Fruit fly (Drosophila melanogaster) whole organism, adult: Measurements from ENCODE around the gene ras.

ENCODE experiments used
- CG11617 ChIP-seq: fragments of 200-800 bp; sonication (Bioruptor generic); optimal IDR thresholded peaks from 2 replicates; lab custom pipeline; 2017; ENCODE audit warnings: mild to moderate bottlenecking, missing biosample characterization, missing genetic modification reagents, missing genetic modification characterization
- CG12768 ChIP-seq: fragments of 200-800 bp; sonication (Bioruptor generic); optimal IDR thresholded peaks from 2 replicates; lab custom pipeline; 2017; ENCODE audit warnings: missing biosample characterization, missing genetic modification characterization, mild to moderate bottlenecking, moderate library complexity, missing genetic modification reagents
- CG14711 ChIP-seq: fragments of 200-800 bp; sonication (Bioruptor generic); optimal IDR thresholded peaks from 2 replicates; lab custom pipeline; 2018; ENCODE audit warnings: missing biosample characterization, mild to moderate bottlenecking, missing genetic modification characterization, moderate library complexity
- CG1620 ChIP-seq: fragments of 200-800 bp; sonication (Bioruptor generic); optimal IDR thresholded peaks from 2 replicates; lab custom pipeline; 2016; ENCODE audit warnings: missing biosample characterization, missing genetic modification characterization
- CG33017 ChIP-seq: fragments of 200-800 bp; sonication (Bioruptor generic); optimal IDR thresholded peaks from 2 replicates; lab custom pipeline; 2018; ENCODE audit warnings: missing biosample characterization, mild to moderate bottlenecking, missing genetic modification characterization, moderate library complexity
- CG5204 ChIP-seq: fragments of 200-800 bp; sonication (Bioruptor generic); optimal IDR thresholded peaks from 2 replicates; lab custom pipeline; 2016; ENCODE audit warnings: missing biosample characterization, missing genetic modification characterization
- CG7045 ChIP-seq: fragments of 200-800 bp; sonication (Bioruptor generic); optimal IDR thresholded peaks from 2 replicates; lab custom pipeline; 2017; ENCODE audit warnings: missing biosample characterization, mild to moderate bottlenecking, missing genetic modification characterization
- CG7101 ChIP-seq: fragments of 200-800 bp; sonication (Bioruptor generic); optimal IDR thresholded peaks from 2 replicates; lab custom pipeline; 2018; ENCODE audit warnings: missing biosample characterization, mild to moderate bottlenecking, missing genetic modification characterization, moderate library complexity
- Clk ChIP-seq: fragments of 200-800 bp; sonication (Bioruptor generic); optimal IDR thresholded peaks from 2 replicates; lab custom pipeline; 2017; ENCODE audit warnings: missing biosample characterization, missing genetic modification characterization
- Crg-1 ChIP-seq: fragments of 200-800 bp; sonication (Bioruptor generic); optimal IDR thresholded peaks from 2 replicates; lab custom pipeline; 2016; ENCODE audit warnings: missing biosample characterization, missing genetic modification characterization
- Hr96 ChIP-seq: fragments of 200-800 bp; sonication (Bioruptor generic); optimal IDR thresholded peaks from 2 replicates; lab custom pipeline; 2016; ENCODE audit warnings: missing biosample characterization, missing genetic modification characterization
- Mnt ChIP-seq: fragments of 200-800 bp; sonication (Bioruptor generic); optimal IDR thresholded peaks from 2 replicates; lab custom pipeline; 2016; ENCODE audit warnings: missing biosample characterization, mild to moderate bottlenecking, missing genetic modification characterization
- bab1 ChIP-seq: fragments of 200-800 bp; sonication (Bioruptor generic); optimal IDR thresholded peaks from 3 replicates; lab custom pipeline; 2019; ENCODE audit warnings: missing biosample characterization, mild to moderate bottlenecking, missing genetic modification characterization, moderate library complexity
- cic ChIP-seq: fragments of 200-800 bp; sonication (Bioruptor generic); optimal IDR thresholded peaks from 2 replicates; lab custom pipeline; 2017; ENCODE audit warnings: missing biosample characterization, mild to moderate bottlenecking, missing genetic modification characterization, moderate library complexity
- cnc ChIP-seq, 2 experiments: fragments of >200 bp; optimal IDR thresholded peaks; 2 replicates each; lab custom pipeline; 2017
- kay ChIP-seq: fragments of 200-800 bp; sonication (Bioruptor generic); peaks from one replicate; lab custom pipeline; 2016; ENCODE audit warnings: missing biosample characterization, missing genetic modification characterization, borderline replicate concordance
- ovo ChIP-seq: fragments of 200-800 bp; sonication (Bioruptor generic); optimal IDR thresholded peaks from 2 replicates; lab custom pipeline; 2016; ENCODE audit warnings: missing biosample characterization, missing genetic modification characterization
- pad ChIP-seq: fragments of 200-800 bp; sonication (Bioruptor generic); optimal IDR thresholded peaks from 3 replicates; lab custom pipeline; 2017; ENCODE audit warnings: missing biosample characterization, missing genetic modification characterization, mild to moderate bottlenecking, moderate library complexity, missing genetic modification reagents
- tj ChIP-seq: fragments of 200-800 bp; sonication (Bioruptor generic); optimal IDR thresholded peaks from 3 replicates; lab custom pipeline; 2017; ENCODE audit warnings: missing biosample characterization, mild to moderate bottlenecking, missing genetic modification characterization, moderate library complexity
- toe ChIP-seq: fragments of 200-800 bp; sonication (Bioruptor generic); optimal IDR thresholded peaks from 2 replicates; lab custom pipeline; 2016; ENCODE audit warnings: missing biosample characterization, missing genetic modification characterization

ras gene

dm6 chrX:10744773-10745589 is 679 bp downstream of the ras start, which contains the start of gene stx:
stx (minus strand) TSS chrX:10744943.
- peak; percentile 11 for TF ChIP-seq CG7101 (tag; lab: Kevin White, UChicago)
- no peak for TF ChIP-seq kay (GFP tag; lab: Kevin White, UChicago)
- TF ChIP-seq Hr96: peak; percentile 38
- TF ChIP-seq CG12768 (GFP tag; lab: Kevin White, UChicago): no peak
- peak; percentile 22 for TF ChIP-seq CG5204 (GFP tag; lab: Kevin White, UChicago)
- no peak for TF ChIP-seq Crg-1 (GFP tag; lab: Kevin White, UChicago)
- TF ChIP-seq Clk (GFP tag; lab: Kevin White, UChicago): no peak
- TF ChIP-seq CG1620 (GFP tag; lab: Kevin White, UChicago): peak; percentile 5
- TF ChIP-seq cic (GFP tag; lab: Kevin White, UChicago): peak; percentile 9
- TF ChIP-seq cnc (optimal IDR thresholded peaks at IDR 0.05; lab: Kevin White, UChicago): no peak
- TF ChIP-seq tj (GFP tag; lab: Kevin White, UChicago): peak; percentile 30
- TF ChIP-seq pad: peak; percentile 3
- peak; percentile 48 for TF ChIP-seq ovo (GFP tag; lab: Kevin White, UChicago)
- TF ChIP-seq Mnt: peak; percentile 97
- peak; percentile 43 for TF ChIP-seq bab1 (GFP tag; lab: Kevin White, UChicago)
- TF ChIP-seq toe: peak; percentile 3
- peak; percentile 1 for TF ChIP-seq CG14711

- no peak for TF ChIP-seq CG33017 (tag; lab: Kevin White, UChicago)
- no peak for TF ChIP-seq Hr96
- TF ChIP-seq ovo (GFP tag; lab: Kevin White, UChicago): no peak
- TF ChIP-seq cnc (optimal IDR thresholded peaks at IDR 0.05; lab: Kevin White, UChicago): no peak
- no peak for TF ChIP-seq CG11617 (GFP tag; lab: Kevin White, UChicago)
- TF ChIP-seq bab1 (GFP tag; lab: Kevin White, UChicago): no peak
- no peak for TF ChIP-seq CG12768 (GFP tag; lab: Kevin White, UChicago)
- TF ChIP-seq tj (GFP tag; lab: Kevin White, UChicago): no peak
- TF ChIP-seq CG5204 (GFP tag; lab: Kevin White, UChicago): no peak
- TF ChIP-seq CG7101 (tag; lab: Kevin White, UChicago): no peak
- no peak for TF ChIP-seq CG14711
- no peak for TF ChIP-seq cic (GFP tag; lab: Kevin White, UChicago)
- no peak for TF ChIP-seq CG1620 (GFP tag; lab: Kevin White, UChicago)
- no peak for TF ChIP-seq kay (GFP tag; lab: Kevin White, UChicago)
- TF ChIP-seq Mnt: no peak
Measured at dm6 chrX:10745590-10745953, 1.3 kb downstream of the ras start.

- TF ChIP-seq bab1 (GFP tag; lab: Kevin White, UChicago): no peak
- TF ChIP-seq CG7045: no peak
- TF ChIP-seq pad: no peak
- TF ChIP-seq CG12768 (GFP tag; lab: Kevin White, UChicago): no peak
- no peak for TF ChIP-seq kay (GFP tag; lab: Kevin White, UChicago)
- no peak for TF ChIP-seq CG5204 (GFP tag; lab: Kevin White, UChicago)
- no peak for TF ChIP-seq cnc (optimal IDR thresholded peaks at IDR 0.05; lab: Kevin White, UChicago)
- no peak for TF ChIP-seq toe
- TF ChIP-seq cic (GFP tag; lab: Kevin White, UChicago): no peak
- TF ChIP-seq CG1620 (GFP tag; lab: Kevin White, UChicago): no peak
- no peak for TF ChIP-seq CG33017 (tag; lab: Kevin White, UChicago)
- TF ChIP-seq Crg-1 (GFP tag; lab: Kevin White, UChicago): no peak
Measured at dm6 chrX:10748647-10749046, 4.3 kb downstream of the ras start.

dm6 chrX:10750676-10751075 is 6.4 kb downstream of the ras start:
- TF ChIP-seq CG12768 (GFP tag; lab: Kevin White, UChicago): no peak
- TF ChIP-seq ovo (GFP tag; lab: Kevin White, UChicago): no peak
- no peak for TF ChIP-seq Hr96
- TF ChIP-seq CG7045: no peak
- TF ChIP-seq cnc (optimal IDR thresholded peaks at IDR 0.05; lab: Kevin White, UChicago): no peak
- TF ChIP-seq CG7101 (tag; lab: Kevin White, UChicago): no peak
- no peak for TF ChIP-seq CG11617 (GFP tag; lab: Kevin White, UChicago)
- no peak for TF ChIP-seq pad
- TF ChIP-seq cic (GFP tag; lab: Kevin White, UChicago): no peak

- TF ChIP-seq CG33017 (tag; lab: Kevin White, UChicago) (no peak), Mnt (no peak), CG11617 (GFP tag; lab: Kevin White, UChicago) (no peak), CG7045 (no peak), bab1 (GFP tag; lab: Kevin White, UChicago) (no peak), toe (no peak), CG5204 (GFP tag; lab: Kevin White, UChicago) (no peak), kay (GFP tag; lab: Kevin White, UChicago) (no peak), CG1620 (GFP tag; lab: Kevin White, UChicago) (no peak)
Measured at dm6 chrX:10751777-10752176, 7.5 kb downstream of the ras start.

dm6 chrX:10756026-10756561 is 11.8 kb downstream of the ras start:
- peak; percentile 1 for TF ChIP-seq CG5204 (GFP tag; lab: Kevin White, UChicago)
- no peak for TF ChIP-seq Hr96
